Worm (Caenorhabditis elegans) whole organism, L1 larva: ENCODE measurements around the gene D2023.3.

ENCODE experiments used
- C16A3.4 ChIP-seq: fragments of 150-350 bp; optimal IDR thresholded peaks from 2 replicates; lab custom pipeline; 2014; ENCODE audit warnings: missing biosample characterization, missing genetic modification characterization
- Y116A8C.19 ChIP-seq: sonication (generic microtip); optimal IDR thresholded peaks from 2 replicates; lab custom pipeline; 2016; ENCODE audit warnings: missing compliant biosample characterization, missing genetic modification characterization, borderline replicate concordance
- aha-1 ChIP-seq: fragments of 150-350 bp; optimal IDR thresholded peaks from 2 replicates; lab custom pipeline; 2014; ENCODE audit warnings: missing biosample characterization, missing genetic modification characterization
- alr-1 ChIP-seq: fragments of 200-800 bp; sonication (Bioruptor generic); optimal IDR thresholded peaks from 2 replicates; lab custom pipeline; 2018; ENCODE audit warnings: borderline replicate concordance, mild to moderate bottlenecking, missing genetic modification characterization, missing compliant biosample characterization
- aly-2 ChIP-seq: fragments of 150-350 bp; optimal IDR thresholded peaks from 2 replicates; lab custom pipeline; 2014; ENCODE audit warnings: missing biosample characterization, missing genetic modification characterization
- ceh-82 ChIP-seq, 3 experiments: fragments of 150-350 bp in 1 of 3; sonication (generic microtip) in 2 of 3; optimal IDR thresholded peaks; 2 replicates each; lab custom pipeline; 2014 to 2017; ENCODE audit warnings: missing biosample characterization in 3 of 3, missing genetic modification characterization in 3 of 3
- ceh-90 ChIP-seq: sonication (generic microtip); optimal IDR thresholded peaks from 2 replicates; lab custom pipeline; 2016; ENCODE audit warnings: missing genetic modification characterization, missing compliant biosample characterization
- dpl-1 ChIP-seq, 3 experiments: fragments of 150-350 bp in 2 of 3; sonication (generic microtip) in 1 of 3; optimal IDR thresholded peaks; 2 replicates each; lab custom pipeline; 2014 to 2017; ENCODE audit warnings: missing biosample characterization in 3 of 3, missing genetic modification characterization in 3 of 3, missing genetic modification reagents in 3 of 3
- dsc-1 ChIP-seq: sonication (generic microtip); optimal IDR thresholded peaks from 2 replicates; lab custom pipeline; 2016; ENCODE audit warnings: mild to moderate bottlenecking, missing genetic modification characterization, missing compliant biosample characterization
- efl-1 ChIP-seq, 4 experiments: fragments of 150-350 bp; optimal IDR thresholded peaks in 3 of 4; peaks in 1 of 4; 1 replicate in 1 of 4; 2 replicates in 3 of 4; lab custom pipeline; 2014; ENCODE audit warnings: missing biosample characterization in 2 of 4, missing genetic modification characterization in 2 of 4, missing genetic modification reagents in 2 of 4
- efl-3 ChIP-seq: fragments of 200-800 bp; sonication (Bioruptor generic); optimal IDR thresholded peaks from 2 replicates; lab custom pipeline; 2018; ENCODE audit warnings: mild to moderate bottlenecking, missing genetic modification characterization, missing compliant biosample characterization
- egl-13 ChIP-seq: sonication (generic microtip); optimal IDR thresholded peaks from 2 replicates; lab custom pipeline; 2016; ENCODE audit warnings: missing genotype, missing genetic modification reagents, missing genetic modification characterization, missing compliant biosample characterization
- egl-27 ChIP-seq, 2 experiments: fragments of 150-350 bp in 1 of 2; sonication (generic microtip); optimal IDR thresholded peaks; 3 replicates each; lab custom pipeline; 2017 to 2018; ENCODE audit warnings: missing biosample characterization in 2 of 2, missing genetic modification characterization in 2 of 2, missing genetic modification reagents in 2 of 2
- elt-3 ChIP-seq, 6 experiments: fragments of 150-350 bp in 1 of 6; sonication (generic microtip); optimal IDR thresholded peaks; 2 replicates each; lab custom pipeline; 2017 to 2018; ENCODE audit warnings: missing biosample characterization in 6 of 6, missing genetic modification characterization in 6 of 6, inconsistent platforms in 1 of 6
- ets-5 ChIP-seq: fragments of 200-800 bp; sonication (Bioruptor generic); IDR thresholded peaks from 2 replicates; pipeline ENCODE4 v1.3.6; 2022; ENCODE audit warnings: missing genetic modification characterization, missing compliant biosample characterization
- fkh-4 ChIP-seq: sonication (generic microtip); optimal IDR thresholded peaks from 2 replicates; lab custom pipeline; 2016; ENCODE audit warnings: missing compliant biosample characterization, missing genetic modification characterization, borderline replicate concordance
- grh-1 ChIP-seq: fragments of 200-800 bp; sonication (Bioruptor generic); IDR thresholded peaks from 2 replicates; pipeline ENCODE4 v1.3.6; 2022; ENCODE audit warnings: missing genetic modification reagents, missing genetic modification characterization, missing compliant biosample characterization
- hpl-2 ChIP-seq: fragments of 150-350 bp; optimal IDR thresholded peaks from 2 replicates; lab custom pipeline; 2014; ENCODE audit warnings: missing biosample characterization, missing genetic modification reagents, missing genetic modification characterization
- irx-1 ChIP-seq: sonication (generic microtip); optimal IDR thresholded peaks from 2 replicates; lab custom pipeline; 2016; ENCODE audit warnings: missing genetic modification characterization, missing compliant biosample characterization
- jun-1 ChIP-seq: fragments of 150-350 bp; optimal IDR thresholded peaks from 2 replicates; lab custom pipeline; 2014; ENCODE audit warnings: missing biosample characterization, missing genetic modification reagents, missing genetic modification characterization
- lin-14 ChIP-seq: fragments of 200-800 bp; sonication (Bioruptor generic); optimal IDR thresholded peaks from 2 replicates; lab custom pipeline; 2018; ENCODE audit warnings: mild to moderate bottlenecking, missing genetic modification characterization, moderate library complexity, missing compliant biosample characterization
- lin-35 ChIP-seq, 2 experiments: fragments of 150-350 bp; optimal IDR thresholded peaks; 2 replicates each; lab custom pipeline; 2014; ENCODE audit warnings: missing biosample characterization in 2 of 2, missing genetic modification characterization in 2 of 2, missing genetic modification reagents in 2 of 2
- lir-3 ChIP-seq: sonication (generic microtip); optimal IDR thresholded peaks from 2 replicates; lab custom pipeline; 2016; ENCODE audit warnings: mild to moderate bottlenecking, missing genetic modification characterization, moderate library complexity, missing compliant biosample characterization; ENCODE audit not compliant: poor library complexity
- lsy-2 ChIP-seq, 2 experiments: fragments of 150-350 bp; optimal IDR thresholded peaks; 2 replicates each; lab custom pipeline; 2014; ENCODE audit warnings: missing biosample characterization in 2 of 2, missing genetic modification characterization in 2 of 2
- mdl-1 ChIP-seq, 2 experiments: fragments of 150-350 bp; optimal IDR thresholded peaks; 2 replicates each; lab custom pipeline; 2014 to 2017; ENCODE audit warnings: missing biosample characterization in 2 of 2, missing genetic modification characterization in 2 of 2, inconsistent platforms in 1 of 2
- mef-2 ChIP-seq: fragments of 150-350 bp; optimal IDR thresholded peaks from 2 replicates; lab custom pipeline; 2014; ENCODE audit warnings: missing biosample characterization, missing genetic modification characterization
- mep-1 ChIP-seq: fragments of 150-350 bp; optimal IDR thresholded peaks from 2 replicates; lab custom pipeline; 2014; ENCODE audit warnings: missing biosample characterization, missing genetic modification characterization
- nhr-12 ChIP-seq: sonication (generic microtip); optimal IDR thresholded peaks from 2 replicates; lab custom pipeline; 2017; ENCODE audit warnings: missing biosample characterization, missing genetic modification characterization
- nhr-19 ChIP-seq: fragments of 200-800 bp; sonication (Bioruptor generic); conservative IDR thresholded peaks from 2 replicates; pipeline ENCODE4 v1.3.6; 2022; ENCODE audit warnings: missing genetic modification characterization, missing compliant biosample characterization
- nhr-20 ChIP-seq: sonication (generic microtip); optimal IDR thresholded peaks from 2 replicates; lab custom pipeline; 2016; ENCODE audit warnings: mild to moderate bottlenecking, missing genetic modification characterization, missing compliant biosample characterization
- nhr-47 ChIP-seq: sonication (generic microtip); optimal IDR thresholded peaks from 2 replicates; lab custom pipeline; 2016; ENCODE audit warnings: mild to moderate bottlenecking, missing genetic modification characterization, moderate library complexity, missing compliant biosample characterization
- nhr-71 ChIP-seq: sonication (generic microtip); optimal IDR thresholded peaks from 2 replicates; lab custom pipeline; 2016; ENCODE audit warnings: mild to moderate bottlenecking, missing genetic modification characterization, moderate library complexity, missing compliant biosample characterization
- nhr-76 ChIP-seq: sonication (generic microtip); optimal IDR thresholded peaks from 2 replicates; lab custom pipeline; 2017; ENCODE audit warnings: missing biosample characterization, missing genetic modification characterization
- nhr-85 ChIP-seq: sonication (generic microtip); peaks from one replicate; lab custom pipeline; 2016; ENCODE audit warnings: missing genetic modification characterization, inconsistent platforms, missing compliant biosample characterization
- pag-3 ChIP-seq: sonication (generic microtip); optimal IDR thresholded peaks from 2 replicates; lab custom pipeline; 2017; ENCODE audit warnings: missing genetic modification characterization, mild to moderate bottlenecking, missing compliant biosample characterization, antibody characterized with exemption, borderline replicate concordance; ENCODE audit not compliant: insufficient read depth
- pax-3 ChIP-seq: fragments of 200-800 bp; sonication (Bioruptor generic); optimal IDR thresholded peaks from 2 replicates; lab custom pipeline; 2018; ENCODE audit warnings: mild to moderate bottlenecking, missing genetic modification characterization, moderate library complexity, missing compliant biosample characterization
- pqm-1 ChIP-seq: sonication (generic microtip); optimal IDR thresholded peaks from 3 replicates; lab custom pipeline; 2017; ENCODE audit warnings: missing biosample characterization, missing genetic modification characterization
- rnt-1 ChIP-seq: sonication (generic microtip); optimal IDR thresholded peaks from 2 replicates; lab custom pipeline; 2016; ENCODE audit warnings: mild to moderate bottlenecking, missing genetic modification characterization, moderate library complexity, missing compliant biosample characterization
- sox-4 ChIP-seq: sonication (generic microtip); optimal IDR thresholded peaks from 2 replicates; lab custom pipeline; 2016; ENCODE audit warnings: missing genetic modification characterization, missing compliant biosample characterization
- sptf-1 ChIP-seq: fragments of 150-350 bp; optimal IDR thresholded peaks from 2 replicates; lab custom pipeline; 2014; ENCODE audit warnings: missing biosample characterization, missing genetic modification characterization
- sup-37 ChIP-seq: fragments of 200-800 bp; sonication (Bioruptor generic); optimal IDR thresholded peaks from 2 replicates; lab custom pipeline; 2018; ENCODE audit warnings: mild to moderate bottlenecking, missing genetic modification characterization, missing compliant biosample characterization
- tbx-2 ChIP-seq: sonication (generic microtip); optimal IDR thresholded peaks from 2 replicates; lab custom pipeline; 2016; ENCODE audit warnings: missing genetic modification characterization, missing compliant biosample characterization
- tlp-1 ChIP-seq: fragments of 150-350 bp; optimal IDR thresholded peaks from 2 replicates; lab custom pipeline; 2014; ENCODE audit warnings: missing biosample characterization, missing genetic modification characterization
- unc-130 ChIP-seq: fragments of 150-350 bp; optimal IDR thresholded peaks from 2 replicates; lab custom pipeline; 2017; ENCODE audit warnings: missing biosample characterization, missing genetic modification characterization, inconsistent platforms
- unc-98 ChIP-seq: fragments of 200-800 bp; sonication (Bioruptor generic); IDR thresholded peaks from 2 replicates; pipeline ENCODE4 v1.3.6; 2022; ENCODE audit warnings: missing genetic modification characterization, missing compliant biosample characterization
- vab-15 ChIP-seq: sonication (generic microtip); optimal IDR thresholded peaks from 2 replicates; lab custom pipeline; 2017; ENCODE audit warnings: missing genotype, mild to moderate bottlenecking, missing genetic modification characterization, missing compliant biosample characterization
- zag-1 ChIP-seq: fragments of 150-350 bp; optimal IDR thresholded peaks from 2 replicates; lab custom pipeline; 2014; ENCODE audit warnings: missing biosample characterization, missing genetic modification characterization
- ztf-11 ChIP-seq, 2 experiments: sonication (generic microtip); optimal IDR thresholded peaks; 2 replicates each; lab custom pipeline; 2016 to 2017; ENCODE audit warnings: missing genetic modification characterization in 2 of 2, missing biosample characterization in 1 of 2, missing compliant biosample characterization in 1 of 2

D2023.3 gene

DNA sequence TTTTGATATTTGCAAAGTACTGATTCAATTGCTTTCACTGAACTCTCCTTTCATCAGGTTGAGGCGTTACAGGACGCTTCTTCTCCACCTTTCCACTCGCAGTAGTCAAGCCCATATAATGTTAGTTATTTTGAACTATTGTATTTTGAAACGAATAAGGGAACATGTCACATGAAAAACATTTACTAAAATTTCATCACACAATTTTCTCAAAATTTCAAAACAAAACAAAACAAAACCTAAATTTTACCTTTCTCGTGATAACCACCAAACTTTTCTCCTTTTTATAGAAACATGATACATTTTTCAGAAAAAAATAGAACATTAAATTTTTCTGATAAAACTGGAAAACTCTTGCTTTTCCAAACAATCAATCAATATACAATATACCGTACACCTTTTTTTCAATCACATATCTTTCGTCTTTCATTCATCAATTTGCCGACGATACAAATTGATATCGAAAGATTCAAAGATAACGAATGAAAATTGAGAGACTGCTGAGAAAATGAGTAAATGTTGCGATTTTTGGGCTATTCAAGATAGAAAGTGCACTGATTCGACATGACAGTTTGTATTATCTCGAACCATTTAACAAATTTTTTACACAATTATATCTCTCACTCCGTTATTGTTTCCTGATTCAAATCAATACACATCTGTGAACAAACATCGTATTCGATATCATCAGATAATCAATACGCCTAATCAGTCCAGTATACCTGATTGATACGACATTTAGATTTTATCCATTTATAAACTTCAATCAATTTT is 10.6 kb downstream of the D2023.3 start (continued):
- TF ChIP-seq Y116A8C.19 (no peak), dpl-1 (GFP tag; optimal IDR thresholded peaks at IDR 0.05; lab: Kevin White, UChicago) (no peak), efl-1 (optimal IDR thresholded peaks at IDR 0.05; lab: Kevin White, UChicago) (no peak), efl-1 (GFP tag; optimal IDR thresholded peaks at IDR 0.05 in 1 of 2; lab: Kevin White, UChicago) (peak in 1 of 2 experiments; percentile 81), unc-130 (peak; percentile 8), egl-13 (tag; lab: Kevin White, UChicago) (no peak), vab-15 (no peak), pqm-1 (no peak), egl-27 (tag; optimal IDR thresholded peaks at IDR 0.05; lab: Kevin White, UChicago) (no peak), tbx-2 (tag; lab: Kevin White, UChicago) (peak; percentile 77), lin-35 (GFP tag; optimal IDR thresholded peaks at IDR 0.05; lab: Kevin White, UChicago) (peak in 1 of 2 experiments; percentile 13), rnt-1 (no peak), nhr-12 (no peak), irx-1 (tag; lab: Kevin White, UChicago) (no peak), hpl-2 (no peak), aly-2 (tag; lab: Kevin White, UChicago) (no peak), aha-1 (tag; lab: Kevin White, UChicago) (no peak), mep-1 (tag; lab: Kevin White, UChicago) (no peak), lin-14 (GFP tag; lab: Kevin White, UChicago) (peak; percentile 68), nhr-47 (tag; lab: Kevin White, UChicago) (peak; percentile 28), sup-37 (GFP tag; lab: Kevin White, UChicago) (no peak), sptf-1 (tag; lab: Kevin White, UChicago) (no peak), pax-3 (tag; lab: Kevin White, UChicago) (no peak), efl-3 (GFP tag; lab: Kevin White, UChicago) (no peak), elt-3 (tag; optimal IDR thresholded peaks at IDR 0.05; lab: Kevin White, UChicago) (peak in 5 of 6 experiments; percentile 23 to 88 (median 69)), mef-2 (tag; lab: Kevin White, UChicago) (no peak), mdl-1 (tag; optimal IDR thresholded peaks at IDR 0.05; lab: Kevin White, UChicago) (no peak), grh-1 (GFP tag; lab: Robert Waterston, UW) (0 out of 2 replicates have a peak, but pooled peaks have one; percentile 12), sox-4 (tag; lab: Kevin White, UChicago) (no peak), fkh-4 (tag; lab: Kevin White, UChicago) (no peak), pag-3 (tag; lab: Kevin White, UChicago) (no peak)

DNA sequence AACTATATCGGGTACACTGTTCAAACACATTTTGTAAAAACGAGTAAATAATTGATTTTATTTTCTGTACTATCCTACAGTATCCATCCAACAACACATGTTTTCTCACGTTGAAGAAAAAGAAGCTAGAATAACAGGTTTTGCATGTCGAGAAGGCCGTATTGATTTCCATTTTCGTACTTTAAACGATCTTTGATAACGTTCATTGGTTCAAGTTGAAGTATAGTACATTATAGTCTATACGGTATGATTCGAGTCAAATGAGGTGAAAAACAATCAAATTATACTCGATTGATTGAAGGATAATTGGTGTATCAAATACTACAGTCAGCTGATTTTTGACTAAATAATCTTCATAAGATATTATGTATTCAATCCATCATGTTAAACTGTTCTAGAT is 11.3 kb downstream of the D2023.3 start:
- no peak for TF ChIP-seq lir-3 (tag; lab: Kevin White, UChicago)
- no peak for TF ChIP-seq lin-35 (GFP tag; optimal IDR thresholded peaks at IDR 0.05; lab: Kevin White, UChicago)
- no peak for TF ChIP-seq nhr-47 (tag; lab: Kevin White, UChicago)
- TF ChIP-seq tlp-1 (tag; lab: Kevin White, UChicago), result no peak
- peak; percentile 26 for TF ChIP-seq nhr-19 (GFP tag; lab: Robert Waterston, UW)
- TF ChIP-seq elt-3 (tag; optimal IDR thresholded peaks at IDR 0.05; lab: Kevin White, UChicago), result peak in 2 of 6 experiments; percentile 9 to 36
- TF ChIP-seq efl-1 (optimal IDR thresholded peaks at IDR 0.05; lab: Kevin White, UChicago), result no peak
- TF ChIP-seq efl-1 (GFP tag; optimal IDR thresholded peaks at IDR 0.05 in 1 of 2; lab: Kevin White, UChicago), result no peak
- TF ChIP-seq aly-2 (tag; lab: Kevin White, UChicago), result no peak
- TF ChIP-seq ets-5, result no peak
- TF ChIP-seq mep-1 (tag; lab: Kevin White, UChicago), result no peak
- no peak for TF ChIP-seq zag-1 (tag; lab: Kevin White, UChicago)
- no peak for TF ChIP-seq sup-37 (GFP tag; lab: Kevin White, UChicago)
- no peak for TF ChIP-seq jun-1 (tag; lab: Kevin White, UChicago)
- TF ChIP-seq ceh-90 (tag; lab: Kevin White, UChicago), result no peak
- TF ChIP-seq lin-14 (GFP tag; lab: Kevin White, UChicago), result no peak
- no peak for TF ChIP-seq nhr-76
- no peak for TF ChIP-seq unc-98 (GFP tag; lab: Robert Waterston, UW)
- peak; percentile 78 for TF ChIP-seq nhr-20 (tag; lab: Kevin White, UChicago)
- TF ChIP-seq nhr-85 (tag; lab: Kevin White, UChicago), result peak; percentile 76
- TF ChIP-seq alr-1, result no peak
- no peak for TF ChIP-seq ceh-82 (tag; optimal IDR thresholded peaks at IDR 0.05; lab: Kevin White, UChicago)
- TF ChIP-seq nhr-71 (tag; lab: Kevin White, UChicago), result peak; percentile 34
- no peak for TF ChIP-seq mdl-1 (tag; optimal IDR thresholded peaks at IDR 0.05; lab: Kevin White, UChicago)
- TF ChIP-seq ztf-11 (tag; optimal IDR thresholded peaks at IDR 0.05; lab: Kevin White, UChicago), result no peak
- no peak for TF ChIP-seq C16A3.4 (tag; lab: Kevin White, UChicago)
- TF ChIP-seq dsc-1 (tag; lab: Kevin White, UChicago), result no peak
- TF ChIP-seq lsy-2 (tag; optimal IDR thresholded peaks at IDR 0.05; lab: Kevin White, UChicago), result peak in 1 of 2 experiments; percentile 11
